Fruit fly (Drosophila melanogaster): ENCODE results near the gene CG5347.

CG5347 gene

DNA sequence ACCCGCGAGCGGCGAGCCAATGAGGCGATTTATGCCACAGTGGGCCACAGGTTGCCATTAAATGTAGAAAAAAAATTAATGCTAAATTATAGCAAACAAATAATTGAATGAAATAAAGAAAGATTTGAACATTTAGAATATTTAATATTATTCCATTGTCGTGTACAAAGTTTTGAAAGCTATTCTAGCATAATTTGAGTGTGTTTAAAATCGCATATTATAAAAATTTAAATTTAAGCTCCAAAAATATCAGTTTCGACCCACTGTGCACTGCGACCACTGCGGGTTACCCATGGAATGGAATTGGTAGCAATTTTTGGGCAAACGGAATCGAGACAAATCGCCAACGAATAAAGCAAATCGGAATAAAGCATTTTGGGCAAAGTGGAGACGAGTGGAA, 32.8 kb upstream of the CG5347 start (continued):
- peak; percentile 56; the same call in 1 of the 2 replicates for TF ChIP-seq HLH3B (GFP tag; IDR thresholded peaks at IDR 0.05)
- peak; percentile 70 for TF ChIP-seq CG15696 (tag; optimal IDR thresholded peaks at IDR 0.05)
- peak; percentile 33 for TF ChIP-seq Xbp1 (GFP tag; optimal IDR thresholded peaks at IDR 0.05)
- peak; percentile 32 for TF ChIP-seq Asciz (GFP tag; optimal IDR thresholded peaks at IDR 0.05)
- TF ChIP-seq pnt (GFP tag; optimal IDR thresholded peaks at IDR 0.05), result no peak
- no peak for TF ChIP-seq CG6272 (GFP tag; IDR thresholded peaks at IDR 0.05)
- TF ChIP-seq dm (GFP tag; optimal IDR thresholded peaks at IDR 0.05), result no peak
- no peak for TF ChIP-seq CG14965 (GFP tag; optimal IDR thresholded peaks at IDR 0.05; ENCODE audit: borderline replicate concordance)
- TF ChIP-seq Gsc (GFP tag; IDR thresholded peaks at IDR 0.05), result no peak
- no peak for TF ChIP-seq CG11456 (GFP tag; IDR thresholded peaks at IDR 0.05)
- TF ChIP-seq sima (GFP tag; optimal IDR thresholded peaks at IDR 0.05), result no peak
- TF ChIP-seq lmd (GFP tag; IDR thresholded peaks at IDR 0.05), result peak; percentile 66
- peak; percentile 14 for TF ChIP-seq CG15011 (GFP tag; optimal IDR thresholded peaks at IDR 0.05)
- TF ChIP-seq slbo (GFP tag; IDR thresholded peaks at IDR 0.05), result peak; percentile 50
- peak; percentile 40; the same call in 1 of the 2 replicates for TF ChIP-seq sisA (GFP tag; IDR thresholded peaks at IDR 0.05)
- TF ChIP-seq CG13123 (GFP tag; optimal IDR thresholded peaks at IDR 0.05), result no peak
- TF ChIP-seq CG3838 (GFP tag; optimal IDR thresholded peaks at IDR 0.05), result no peak
- no peak for TF ChIP-seq CG13624 (GFP tag; optimal IDR thresholded peaks at IDR 0.05)
- no peak for TF ChIP-seq pros (GFP tag; optimal IDR thresholded peaks at IDR 0.05)
- TF ChIP-seq exex (tag; optimal IDR thresholded peaks at IDR 0.05), result no peak
- no peak for TF ChIP-seq zen2 (GFP tag; IDR thresholded peaks at IDR 0.05; ENCODE audit: partially characterized antibody)
- no peak for TF ChIP-seq CG3065 (GFP tag; optimal IDR thresholded peaks at IDR 0.05)
- no peak for TF ChIP-seq sens-2 (GFP tag; IDR thresholded peaks at IDR 0.05)
- no peak; the same call in 1 of the 2 replicates for TF ChIP-seq Rfx (GFP tag; IDR thresholded peaks at IDR 0.05)
- TF ChIP-seq CG16863 (GFP tag; optimal IDR thresholded peaks at IDR 0.05), result no peak
- no peak for TF ChIP-seq Sry-δ (GFP tag; optimal IDR thresholded peaks at IDR 0.05)
- no peak for TF ChIP-seq CG14014 (GFP tag; IDR thresholded peaks at IDR 0.05)
- TF ChIP-seq CG11398 (GFP tag; optimal IDR thresholded peaks at IDR 0.05), result no peak
- no peak for TF ChIP-seq NFAT (GFP tag; IDR thresholded peaks at IDR 0.05)
- peak; percentile 1 to 68 for TF ChIP-seq Hr51 (GFP tag; optimal IDR thresholded peaks at IDR 0.05)
- TF ChIP-seq prd (optimal IDR thresholded peaks at IDR 0.05), result no peak
- TF ChIP-seq prd (GFP tag; IDR thresholded peaks at IDR 0.05), result peak; percentile 77
- no peak for TF ChIP-seq sug (tag; optimal IDR thresholded peaks at IDR 0.05)
- TF ChIP-seq sc (optimal IDR thresholded peaks at IDR 0.05), result no peak
- TF ChIP-seq sc (GFP tag; optimal IDR thresholded peaks at IDR 0.05), result peak; percentile 33
- 0 out of 2 replicates have a peak, but pooled peaks have one; percentile 26 for TF ChIP-seq ro (GFP tag; IDR thresholded peaks at IDR 0.05)

- TF ChIP-seq ssp (GFP tag; IDR thresholded peaks at IDR 0.05) (no peak), Eip74EF (GFP tag; optimal IDR thresholded peaks at IDR 0.05) (no peak), CG12744 (GFP tag; optimal IDR thresholded peaks at IDR 0.05) (no peak), gce (GFP tag; IDR thresholded peaks at IDR 0.05) (no peak), CG4424 (GFP tag; optimal IDR thresholded peaks at IDR 0.05) (no peak), seq (GFP tag; IDR thresholded peaks at IDR 0.05) (no peak), Scr (GFP tag; IDR thresholded peaks at IDR 0.05; ENCODE audit: partially characterized antibody) (peak; percentile 29), jigr1 (GFP tag; IDR thresholded peaks at IDR 0.05) (no peak), Dbx (GFP tag; IDR thresholded peaks at IDR 0.05) (no peak), CG11696 (GFP tag; IDR thresholded peaks at IDR 0.05) (no peak), kay (GFP tag; optimal IDR thresholded peaks at IDR 0.05) (no peak), CG11504 (tag; optimal IDR thresholded peaks at IDR 0.05) (peak; percentile 100), CG42726 (GFP tag; IDR thresholded peaks at IDR 0.05; ENCODE audit: partially characterized antibody) (peak; percentile 35; the same call in 1 of the 2 replicates), onecut (GFP tag; IDR thresholded peaks at IDR 0.05) (no peak), knrl (GFP tag; IDR thresholded peaks at IDR 0.05; ENCODE audit: partially characterized antibody) (no peak), CG3726 (GFP tag; IDR thresholded peaks at IDR 0.05) (no peak), pfk (GFP tag; optimal IDR thresholded peaks at IDR 0.05) (peak; percentile 25)
Observed at dm6 chrX:14749086-14749874, 27.3 kb upstream of the CG5347 start, which contains the start of gene NetB. TSS of gene NetB (minus strand) at chrX:14749376.
